Worm (Caenorhabditis elegans) whole organism, mixed stage, embryonic: ENCODE data around the gene srd-54.
A peak's percentile ranks its signal among the peaks of the same experiment; 100 is the strongest.

Source experiments
- ceh-39 ChIP-seq: fragments of 150-350 bp; optimal IDR thresholded peaks from 2 replicates; lab custom pipeline; 2014; ENCODE audit warnings: missing biosample characterization, missing genetic modification characterization
- elt-1 ChIP-seq: sonication (generic microtip); optimal IDR thresholded peaks from 2 replicates; lab custom pipeline; 2017; ENCODE audit warnings: missing genetic modification characterization, mild to moderate bottlenecking, missing compliant biosample characterization, antibody characterized with exemption, moderate library complexity, borderline replicate concordance; ENCODE audit not compliant: insufficient read depth
- mep-1 ChIP-seq: fragments of 150-350 bp; optimal IDR thresholded peaks from 2 replicates; lab custom pipeline; 2017; ENCODE audit warnings: missing biosample characterization, missing genetic modification reagents, missing genetic modification characterization, inconsistent platforms
- nhr-76 ChIP-seq: sonication (generic microtip); optimal IDR thresholded peaks from 2 replicates; lab custom pipeline; 2017; ENCODE audit warnings: missing biosample characterization, missing genetic modification characterization
- pha-4 ChIP-seq: fragments of 150-350 bp; optimal IDR thresholded peaks from 2 replicates; lab custom pipeline; 2018; ENCODE audit warnings: missing biosample characterization, missing genetic modification reagents, missing genetic modification characterization

DNA sequence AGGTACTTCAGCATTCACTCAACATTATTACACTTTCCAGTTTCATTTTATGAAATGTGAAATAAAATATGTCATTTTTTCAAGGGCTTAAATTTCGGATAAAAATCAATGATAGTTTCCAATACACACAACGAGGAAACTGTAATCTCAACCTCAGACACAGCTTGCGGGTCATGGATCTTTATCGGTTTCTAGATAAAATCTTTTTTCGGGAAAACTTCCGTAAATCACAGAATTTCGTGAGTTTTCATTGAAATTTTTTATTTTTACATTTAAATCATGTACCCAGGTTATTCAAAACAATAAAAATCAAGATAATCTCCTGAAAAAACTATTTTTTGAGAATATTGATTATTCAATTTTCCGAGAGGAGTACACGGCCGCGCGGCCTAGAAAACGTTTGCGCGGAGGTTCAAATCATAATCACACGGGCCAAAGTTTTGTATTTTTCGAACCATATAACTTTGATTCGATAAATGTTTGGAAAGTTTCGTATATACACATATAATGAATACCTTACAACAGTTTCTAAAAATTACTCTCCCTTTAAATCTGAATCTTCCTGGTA, 35.1 kb upstream of the srd-54 start:
- TF ChIP-seq nhr-76 (tag; lab: Kevin White, UChicago) (no peak), pha-4 (no peak), ceh-39 (tag; lab: Kevin White, UChicago) (no peak), elt-1 (peak; percentile 81), mep-1 (tag; lab: Kevin White, UChicago) (no peak)
